Fruit fly (Drosophila melanogaster): ENCODE data around the gene CG14573.

Gene CG14573

DNA sequence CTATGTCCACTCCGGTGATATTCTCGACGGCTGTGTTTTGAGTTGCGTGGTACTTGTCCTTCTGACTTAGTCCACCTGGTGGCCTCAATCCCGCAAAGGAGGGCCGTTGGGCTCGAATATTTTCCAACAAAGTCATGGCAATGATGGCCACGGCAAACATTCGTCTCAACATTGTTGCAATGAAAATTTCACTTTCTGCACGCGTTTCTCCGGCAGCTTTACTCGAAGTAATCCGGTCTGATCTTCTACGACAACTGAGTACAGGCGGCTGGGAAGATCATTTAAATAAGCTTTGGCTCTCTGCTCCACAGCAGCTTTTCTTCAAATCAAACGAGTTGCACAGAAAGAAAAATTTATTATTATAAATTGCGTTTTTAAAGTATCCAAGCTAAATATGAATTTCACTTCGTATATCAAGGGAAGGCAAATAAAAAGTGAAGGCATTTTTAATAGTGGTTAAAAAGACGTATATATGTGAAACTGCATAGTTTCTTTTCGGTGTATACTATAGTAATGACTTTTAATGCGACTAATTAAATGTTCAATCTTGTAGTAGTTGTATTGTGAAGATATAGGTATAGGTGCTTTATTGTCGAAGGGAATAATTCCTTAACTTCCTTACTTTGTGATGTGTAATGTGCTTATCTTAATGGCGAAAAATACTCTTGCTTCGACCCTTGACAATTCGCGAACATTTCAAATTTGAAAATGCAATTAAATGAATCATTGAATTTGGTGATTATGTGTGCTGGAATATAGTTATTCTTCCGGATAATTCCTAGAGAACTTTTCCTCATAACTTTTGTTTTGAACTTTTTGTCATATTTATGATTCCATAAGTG lies 4.5 kb downstream of the CG14573 start, which contains the start of gene CG14567 (continued):
- TF ChIP-seq Lpt (GFP tag; optimal IDR thresholded peaks at IDR 0.05) = no peak
- no peak for TF ChIP-seq Atf-2 (GFP tag; optimal IDR thresholded peaks at IDR 0.05)
- no peak for TF ChIP-seq CG15479 (GFP tag; optimal IDR thresholded peaks at IDR 0.05)
- TF ChIP-seq Atf6 (GFP tag; IDR thresholded peaks at IDR 0.05) = peak; percentile 55; the same call in 1 of the 2 replicates
- TF ChIP-seq CG3995 (GFP tag; optimal IDR thresholded peaks at IDR 0.05) = no peak
- TF ChIP-seq CG9932 (GFP tag; IDR thresholded peaks at IDR 0.05) = peak; percentile 44; the same call in 1 of the 2 replicates
- peak; percentile 37 for TF ChIP-seq Oli (tag; optimal IDR thresholded peaks at IDR 0.05)
- TF ChIP-seq grn (GFP tag; optimal IDR thresholded peaks at IDR 0.05) = no peak
- TF ChIP-seq Ravus (GFP tag; IDR thresholded peaks at IDR 0.05) = no peak
- no peak for TF ChIP-seq aop (GFP tag; IDR thresholded peaks at IDR 0.05)
- TF ChIP-seq gt (GFP tag; IDR thresholded peaks at IDR 0.05) = no peak
- TF ChIP-seq gro (GFP tag; optimal IDR thresholded peaks at IDR 0.05) = no peak
- peak; percentile 48 for TF ChIP-seq az2 (GFP tag; optimal IDR thresholded peaks at IDR 0.05)
- TF ChIP-seq mirr (GFP tag; optimal IDR thresholded peaks at IDR 0.05) = no peak
- TF ChIP-seq vvl (GFP tag; IDR thresholded peaks at IDR 0.05) = peak; percentile 36; the same call in 1 of the 2 replicates
- TF ChIP-seq ERR (GFP tag; optimal IDR thresholded peaks at IDR 0.05) = no peak
- TF ChIP-seq Poxn (GFP tag; IDR thresholded peaks at IDR 0.05) = no peak
- TF ChIP-seq Dfd (GFP tag; optimal IDR thresholded peaks at IDR 0.05) = no peak
- no peak for TF ChIP-seq CG3065 (GFP tag; optimal IDR thresholded peaks at IDR 0.05)
- TF ChIP-seq Taf1 (GFP tag; IDR thresholded peaks at IDR 0.05) = no peak
- TF ChIP-seq ro (GFP tag; IDR thresholded peaks at IDR 0.05) = no peak
- TF ChIP-seq klu (GFP tag; IDR thresholded peaks at IDR 0.05) = no peak
- no peak for TF ChIP-seq CG12104 (GFP tag; optimal IDR thresholded peaks at IDR 0.05)
- TF ChIP-seq chm (GFP tag; IDR thresholded peaks at IDR 0.05) = no peak
- TF ChIP-seq Hsf (GFP tag; optimal IDR thresholded peaks at IDR 0.05) = no peak
- no peak for TF ChIP-seq CG3726 (GFP tag; IDR thresholded peaks at IDR 0.05)
- peak; percentile 22; the same call in 1 of the 2 replicates for TF ChIP-seq sisA (GFP tag; IDR thresholded peaks at IDR 0.05)
- no peak for TF ChIP-seq Asciz (GFP tag; optimal IDR thresholded peaks at IDR 0.05)
- TF ChIP-seq tll (GFP tag; optimal IDR thresholded peaks at IDR 0.05) = no peak
- no peak; the same call in 1 of the 2 replicates for TF ChIP-seq ara (GFP tag; IDR thresholded peaks at IDR 0.05)
- TF ChIP-seq pb (GFP tag; optimal IDR thresholded peaks at IDR 0.05) = no peak
- TF ChIP-seq slou (GFP tag; optimal IDR thresholded peaks at IDR 0.05) = no peak
- no peak for TF ChIP-seq CG4328 (GFP tag; optimal IDR thresholded peaks at IDR 0.05)
- TF ChIP-seq CG17361 (GFP tag; IDR thresholded peaks at IDR 0.05) = 0 out of 3 replicates have a peak, but pooled peaks have one; percentile 10
- no peak for TF ChIP-seq Myb (GFP tag; optimal IDR thresholded peaks at IDR 0.05)
- TF ChIP-seq CG30431 (GFP tag; optimal IDR thresholded peaks at IDR 0.05) = no peak
- TF ChIP-seq bsh (GFP tag; optimal IDR thresholded peaks at IDR 0.05) = peak in 1 of 2 experiments; percentile 55
- TF ChIP-seq CG5180 (GFP tag; optimal IDR thresholded peaks at IDR 0.05) = no peak
- TF ChIP-seq h (optimal IDR thresholded peaks at IDR 0.05) = no peak
- no peak for TF ChIP-seq CG17612 (GFP tag; IDR thresholded peaks at IDR 0.05)
- no peak for TF ChIP-seq Bteb2 (GFP tag; optimal IDR thresholded peaks at IDR 0.05)
- TF ChIP-seq CG4360 (GFP tag; IDR thresholded peaks at IDR 0.05) = no peak
- no peak for TF ChIP-seq CG30020 (tag; optimal IDR thresholded peaks at IDR 0.05)
- no peak for TF ChIP-seq CG13123 (GFP tag; optimal IDR thresholded peaks at IDR 0.05)
- peak; percentile 51 for TF ChIP-seq Blimp-1 (GFP tag; optimal IDR thresholded peaks at IDR 0.05)
- no peak for TF ChIP-seq CG11398 (GFP tag; optimal IDR thresholded peaks at IDR 0.05)
- no peak for TF ChIP-seq bcd (GFP tag; optimal IDR thresholded peaks at IDR 0.05)
- TF ChIP-seq sob (GFP tag; IDR thresholded peaks at IDR 0.05) = no peak
- TF ChIP-seq CG13287 (GFP tag; IDR thresholded peaks at IDR 0.05; ENCODE audit: partially characterized antibody) = no peak
- TF ChIP-seq CG1602 (GFP tag; optimal IDR thresholded peaks at IDR 0.05) = no peak
- peak; percentile 34 for TF ChIP-seq tio (GFP tag; optimal IDR thresholded peaks at IDR 0.05)
